Fruit fly (Drosophila melanogaster) whole organism, wandering third instar larva: ENCODE data around the gene Pi4KIIalpha.
A peak's percentile ranks its signal among the peaks of the same experiment; 100 is the strongest.

Experiments
- Abd-B ChIP-seq: fragments of >200 bp; optimal IDR thresholded peaks from 2 replicates; lab custom pipeline; 2017; ENCODE audit warnings: missing biosample characterization, missing genetic modification characterization
- CG32264 ChIP-seq: fragments of 200-800 bp; sonication (Bioruptor generic); optimal IDR thresholded peaks from 2 replicates; lab custom pipeline; 2016; ENCODE audit warnings: missing biosample characterization, missing genetic modification characterization
- CG9705 ChIP-seq: fragments of 200-800 bp; sonication (Bioruptor generic); optimal IDR thresholded peaks from 2 replicates; lab custom pipeline; 2018; ENCODE audit warnings: missing biosample characterization, mild to moderate bottlenecking, missing genetic modification characterization
- CrebA ChIP-seq: fragments of 200-800 bp; sonication (Bioruptor generic); optimal IDR thresholded peaks from 2 replicates; lab custom pipeline; 2016; ENCODE audit warnings: missing biosample characterization, mild to moderate bottlenecking, missing genetic modification characterization, borderline replicate concordance
- Dif ChIP-seq: fragments of 200-275, 200-300 bp; sonication (Bioruptor generic); optimal IDR thresholded peaks from 2 replicates; lab custom pipeline; 2018; ENCODE audit warnings: missing biosample characterization, missing genetic modification characterization; ENCODE audit not compliant: partially characterized antibody
- HLH106 ChIP-seq: fragments of 200-800 bp; optimal IDR thresholded peaks from 3 replicates; lab custom pipeline; 2019; ENCODE audit warnings: missing biosample characterization, mild to moderate bottlenecking, missing genetic modification characterization, moderate library complexity
- Hr78 ChIP-seq: fragments of >200 bp; optimal IDR thresholded peaks from 2 replicates; lab custom pipeline; 2017; ENCODE audit warnings: missing biosample characterization, missing genetic modification characterization
- Hr83 ChIP-seq: fragments of 200-300 bp; sonication (Bioruptor generic); optimal IDR thresholded peaks from 2 replicates; lab custom pipeline; 2016; ENCODE audit warnings: missing biosample characterization, mild to moderate bottlenecking, missing genetic modification characterization, moderate library complexity; ENCODE audit not compliant: poor library complexity, severe bottlenecking
- Jra ChIP-seq: sonication (Bioruptor generic); optimal IDR thresholded peaks from 2 replicates; lab custom pipeline; 2016; ENCODE audit warnings: missing biosample characterization, missing genetic modification characterization
- Mio ChIP-seq: sonication (Bioruptor generic); optimal IDR thresholded peaks from 2 replicates; lab custom pipeline; 2016; ENCODE audit warnings: missing biosample characterization, missing genetic modification characterization
- Myc ChIP-seq: fragments of >200 bp; optimal IDR thresholded peaks from 2 replicates; lab custom pipeline; 2017
- OdsH ChIP-seq: fragments of 200-800 bp; sonication (Bioruptor generic); optimal IDR thresholded peaks from 2 replicates; lab custom pipeline; 2016; ENCODE audit warnings: missing biosample characterization, mild to moderate bottlenecking, missing genetic modification characterization
- Rel ChIP-seq, 2 experiments: fragments of 200-800 bp; sonication (Bioruptor generic) in 1 of 2; optimal IDR thresholded peaks; 2 replicates in 1 of 2; 3 replicates in 1 of 2; lab custom pipeline; 2016 to 2019; ENCODE audit warnings: mild to moderate bottlenecking in 2 of 2, missing biosample characterization in 2 of 2, missing genetic modification characterization in 2 of 2, moderate library complexity in 1 of 2
- Vsx2 ChIP-seq: fragments of 200-300, 225-300 bp; sonication (Bioruptor generic); optimal IDR thresholded peaks from 2 replicates; lab custom pipeline; 2018; ENCODE audit warnings: missing biosample characterization, missing genetic modification characterization; ENCODE audit not compliant: partially characterized antibody
- br ChIP-seq: fragments of 200-800 bp; sonication (Bioruptor generic); optimal IDR thresholded peaks from 2 replicates; lab custom pipeline; 2016; ENCODE audit warnings: missing biosample characterization, missing genetic modification characterization
- brk ChIP-seq: fragments of 200-800 bp; sonication (Bioruptor generic); optimal IDR thresholded peaks from 2 replicates; lab custom pipeline; 2016; ENCODE audit warnings: missing biosample characterization, mild to moderate bottlenecking, missing genetic modification characterization
- dl ChIP-seq, 2 experiments: fragments of 175-275, 200-275 bp in 1 of 2; fragments of 200-275 bp in 1 of 2; sonication (Bioruptor generic); optimal IDR thresholded peaks; lab custom pipeline; 2018; ENCODE audit warnings: mild to moderate bottlenecking in 2 of 2, missing biosample characterization in 2 of 2, missing genetic modification characterization in 2 of 2, moderate library complexity in 2 of 2; ENCODE audit not compliant: partially characterized antibody in 2 of 2, insufficient read depth in 1 of 2
- dmrt93B ChIP-seq: fragments of 200-800 bp; sonication (Bioruptor generic); optimal IDR thresholded peaks from 2 replicates; lab custom pipeline; 2018; ENCODE audit warnings: missing biosample characterization, mild to moderate bottlenecking, missing genetic modification characterization
- dsf ChIP-seq: sonication (Bioruptor generic); optimal IDR thresholded peaks from 2 replicates; lab custom pipeline; 2016; ENCODE audit warnings: missing biosample characterization, missing genetic modification characterization, borderline replicate concordance
- ey ChIP-seq: fragments of 200-800 bp; sonication (Bioruptor generic); optimal IDR thresholded peaks from 2 replicates; lab custom pipeline; 2016; ENCODE audit warnings: missing biosample characterization, missing genetic modification characterization
- foxo ChIP-seq, 2 experiments: fragments of 200-800 bp; sonication (Bioruptor generic); optimal IDR thresholded peaks; 2 replicates in 1 of 2; 3 replicates in 1 of 2; lab custom pipeline; 2016 to 2017; ENCODE audit warnings: missing biosample characterization in 2 of 2, missing genetic modification characterization in 2 of 2
- fru ChIP-seq: fragments of 200-800 bp; sonication (Bioruptor generic); optimal IDR thresholded peaks from 3 replicates; lab custom pipeline; 2016; ENCODE audit warnings: missing biosample characterization, mild to moderate bottlenecking, missing genetic modification characterization
- jim ChIP-seq: fragments of 175-275, 200-325 bp; sonication (Bioruptor generic); optimal IDR thresholded peaks from 2 replicates; lab custom pipeline; 2016; ENCODE audit warnings: missing biosample characterization, mild to moderate bottlenecking, missing genetic modification characterization
- lola ChIP-seq: fragments of >200 bp; optimal IDR thresholded peaks from 2 replicates; lab custom pipeline; 2017; ENCODE audit warnings: missing biosample characterization, missing genetic modification characterization
- pan ChIP-seq: fragments of >200 bp; optimal IDR thresholded peaks from 2 replicates; lab custom pipeline; 2017
- psq ChIP-seq: fragments of 200-800 bp; sonication (Bioruptor generic); optimal IDR thresholded peaks from 3 replicates; lab custom pipeline; 2017; ENCODE audit warnings: missing biosample characterization, mild to moderate bottlenecking, missing genetic modification characterization, moderate library complexity
- sage ChIP-seq: fragments of 200-800 bp; sonication (Bioruptor generic); optimal IDR thresholded peaks from 2 replicates; lab custom pipeline; 2016; ENCODE audit warnings: missing biosample characterization, mild to moderate bottlenecking, missing genetic modification characterization
- sv ChIP-seq: fragments of 200-800 bp; sonication (Bioruptor generic); optimal IDR thresholded peaks from 3 replicates; lab custom pipeline; 2016; ENCODE audit warnings: missing biosample characterization, missing genetic modification characterization
- tai ChIP-seq: sonication (Bioruptor generic); optimal IDR thresholded peaks from 2 replicates; lab custom pipeline; 2016; ENCODE audit warnings: missing biosample characterization, missing genetic modification characterization
- usp ChIP-seq: fragments of >200 bp; optimal IDR thresholded peaks from 2 replicates; lab custom pipeline; 2017; ENCODE audit warnings: missing biosample characterization, missing genetic modification characterization
- woc ChIP-seq: sonication (Bioruptor generic); optimal IDR thresholded peaks from 2 replicates; lab custom pipeline; 2016; ENCODE audit warnings: missing biosample characterization, mild to moderate bottlenecking, missing genetic modification characterization

Pi4KIIalpha gene

DNA sequence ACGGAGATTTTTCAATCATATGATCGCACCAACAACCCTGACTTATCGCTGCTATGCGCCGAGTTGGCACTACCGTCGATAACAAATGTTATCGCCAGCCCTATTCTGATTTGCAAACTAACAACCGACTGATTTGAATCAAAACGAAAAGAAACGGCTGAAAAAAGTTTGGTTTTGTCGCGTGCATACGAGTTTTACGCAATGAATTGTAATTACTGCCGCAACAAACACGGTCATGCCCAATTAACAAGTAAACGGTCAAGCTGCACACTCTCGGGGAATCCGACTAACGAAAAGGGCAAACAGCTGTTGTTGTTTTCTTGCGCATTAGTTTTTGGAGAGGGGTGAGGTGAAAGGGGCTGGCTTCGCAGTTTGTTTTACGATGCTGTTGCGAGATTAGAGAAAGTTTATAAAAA, 1.3 kb upstream of the Pi4KIIalpha start, which contains the start of the genes CG14671 and CG12746:
Gene CG14671 (minus strand): TSS at position 41 of the 416 bp plus-strand sequence.
Gene CG12746 (plus strand): TSS at position 91 of the 416 bp plus-strand sequence.
- TF ChIP-seq Rel (GFP tag; optimal IDR thresholded peaks at IDR 0.05; lab: Kevin White, UChicago) (no peak), Rel (tag; optimal IDR thresholded peaks at IDR 0.05; lab: Kevin White, UChicago) (peak; percentile 88), Dif (no peak), HLH106 (tag; lab: Kevin White, UChicago) (no peak), jim (GFP tag; lab: Kevin White, UChicago) (no peak)

DNA sequence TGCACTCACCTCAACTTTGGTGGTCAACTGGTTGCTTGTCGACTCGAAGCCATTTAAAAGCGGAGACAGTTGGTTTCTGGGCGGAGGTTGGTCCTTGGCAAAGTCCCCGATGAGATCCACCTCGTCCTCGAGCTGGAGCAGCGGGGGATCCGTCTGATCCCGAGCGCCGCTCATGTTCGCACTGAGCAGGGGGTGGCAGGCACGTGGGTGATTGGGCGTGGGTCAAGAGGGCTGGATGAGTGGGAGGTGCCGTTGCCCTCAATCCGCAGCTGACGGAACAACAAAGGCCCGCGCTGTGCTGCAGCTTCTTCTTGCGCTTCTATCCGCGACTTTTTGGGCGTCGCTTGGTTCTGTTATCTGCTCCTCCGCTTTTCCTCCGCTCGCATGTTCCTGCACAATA, 496 bp downstream of the Pi4KIIalpha start:
- TF ChIP-seq fru (GFP tag; lab: Kevin White, UChicago) (no peak), br (GFP tag; lab: Kevin White, UChicago) (no peak), Rel (GFP tag; optimal IDR thresholded peaks at IDR 0.05; lab: Kevin White, UChicago) (no peak), Rel (tag; optimal IDR thresholded peaks at IDR 0.05; lab: Kevin White, UChicago) (no peak), Vsx2 (no peak)

- no peak for TF ChIP-seq CG32264 (GFP tag; lab: Kevin White, UChicago)
- peak; percentile 91 for TF ChIP-seq Vsx2
- peak; percentile 71 for TF ChIP-seq Dif
These were observed 8.6 kb downstream of the Pi4KIIalpha start, which contains the start of gene Snm1 for dm6 chr3R:5554852-5555251. Gene Snm1 (plus strand): TSS chr3R:5555084.

DNA sequence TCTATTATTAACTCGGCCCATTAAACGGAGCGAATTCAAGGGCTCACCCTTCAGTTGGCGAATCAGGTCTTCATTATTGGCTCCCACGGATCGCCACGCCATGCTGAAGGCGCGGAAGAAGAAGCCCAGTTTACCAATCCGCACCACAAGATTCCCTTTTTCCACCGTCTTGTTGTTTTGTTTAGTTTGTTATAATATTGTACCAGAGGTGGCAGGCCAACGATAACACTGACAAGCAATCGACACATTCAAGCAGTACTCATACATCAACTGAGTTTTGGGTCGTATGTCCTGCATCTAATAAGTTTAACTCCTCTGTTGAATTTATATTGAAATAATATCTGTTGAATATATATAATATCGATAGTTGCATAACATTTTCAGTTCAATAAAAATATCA, 9.4 kb downstream of the Pi4KIIalpha start, which contains the start of gene Pcmt:
Gene Pcmt (minus strand): TSS at position 235 of the 400 bp plus-strand sequence.
- TF ChIP-seq dl (GFP tag; optimal IDR thresholded peaks at IDR 0.05; lab: Kevin White, UChicago; ENCODE audit: insufficient read depth in 1 of 2, partially characterized antibody in 2 of 2) (no peak), Dif (no peak), Jra (GFP tag; lab: Kevin White, UChicago) (no peak), usp (GFP tag; lab: Kevin White, UChicago) (no peak), Myc (lab: Kevin White, UChicago) (no peak), Vsx2 (no peak), brk (no peak), woc (GFP tag; lab: Kevin White, UChicago) (no peak), foxo (GFP tag; optimal IDR thresholded peaks at IDR 0.05; lab: Kevin White, UChicago) (no peak), dmrt93B (GFP tag; lab: Kevin White, UChicago) (no peak), Abd-B (GFP tag; lab: Kevin White, UChicago) (no peak), Hr78 (no peak), tai (no peak), Rel (GFP tag; optimal IDR thresholded peaks at IDR 0.05; lab: Kevin White, UChicago) (no peak), Rel (tag; optimal IDR thresholded peaks at IDR 0.05; lab: Kevin White, UChicago) (no peak), ey (GFP tag; lab: Kevin White, UChicago) (no peak), OdsH (no peak), CG32264 (GFP tag; lab: Kevin White, UChicago) (no peak)

- TF ChIP-seq CrebA, result no peak
- TF ChIP-seq Hr78, result no peak
- no peak for TF ChIP-seq HLH106 (tag; lab: Kevin White, UChicago)
- no peak for TF ChIP-seq CG32264 (GFP tag; lab: Kevin White, UChicago)
These were observed 11.9 kb downstream of the Pi4KIIalpha start for dm6 chr3R:5551593-5551992.

- TF ChIP-seq dsf (GFP tag; lab: Kevin White, UChicago) (no peak), foxo (GFP tag; optimal IDR thresholded peaks at IDR 0.05; lab: Kevin White, UChicago) (no peak), sage (GFP tag; lab: Kevin White, UChicago) (no peak), lola (no peak), usp (GFP tag; lab: Kevin White, UChicago) (no peak), psq (GFP tag; lab: Kevin White, UChicago) (no peak), Abd-B (GFP tag; lab: Kevin White, UChicago) (no peak), pan (lab: Kevin White, UChicago) (no peak), CG9705 (GFP tag; lab: Kevin White, UChicago) (no peak), fru (GFP tag; lab: Kevin White, UChicago) (no peak), Mio (GFP tag; lab: Kevin White, UChicago) (no peak), OdsH (no peak), brk (no peak), sv (GFP tag; lab: Kevin White, UChicago) (no peak), br (GFP tag; lab: Kevin White, UChicago) (no peak), Vsx2 (no peak), Hr83 (GFP tag; lab: Kevin White, UChicago) (no peak), jim (GFP tag; lab: Kevin White, UChicago) (no peak)
These were observed 12.4 kb downstream of the Pi4KIIalpha start, which contains the start of gene mia for dm6 chr3R:5551068-5551467. Gene mia (minus strand): TSS chr3R:5551168.
